Fruit fly (Drosophila melanogaster) whole organism, embryonic: Measurements from ENCODE around the gene ssp3.

ENCODE experiments used
- ATbp ChIP-seq: fragments of 200-800 bp; sonication (Bioruptor generic); optimal IDR thresholded peaks from 2 replicates; lab custom pipeline; 2017; ENCODE audit warnings: missing biosample characterization, mild to moderate bottlenecking, missing genetic modification characterization, missing genetic modification reagents
- Aef1 ChIP-seq: fragments of 200-800 bp; sonication (Bioruptor generic); IDR thresholded peaks from 3 replicates; pipeline ENCODE4 v1.3.6; 2022; ENCODE audit warnings: missing biosample characterization, missing genetic modification characterization
- Blimp-1 ChIP-seq: fragments of 200-800 bp; sonication (Bioruptor generic); optimal IDR thresholded peaks from 3 replicates; lab custom pipeline; 2018; ENCODE audit warnings: missing biosample characterization, missing genetic modification characterization, mild to moderate bottlenecking, moderate library complexity, missing genetic modification reagents
- CG1024 ChIP-seq: fragments of 200-800 bp; sonication (Bioruptor generic); IDR thresholded peaks from 2 replicates; pipeline ENCODE4 v1.3.6; 2022; ENCODE audit warnings: missing biosample characterization, missing genetic modification characterization
- CG10959 ChIP-seq: fragments of 200-800 bp; sonication (Bioruptor generic); IDR thresholded peaks from 2 replicates; pipeline ENCODE4 v1.3.6; 2022; ENCODE audit warnings: missing biosample characterization, missing genetic modification characterization
- CG11093 ChIP-seq: fragments of 200-800 bp; sonication (Bioruptor generic); IDR thresholded peaks from 3 replicates; pipeline ENCODE4 v1.3.6; 2022; ENCODE audit warnings: missing biosample characterization, missing genetic modification characterization
- CG12104 ChIP-seq: fragments of 200-800 bp; sonication (Bioruptor generic); optimal IDR thresholded peaks from 3 replicates; lab custom pipeline; 2016; ENCODE audit warnings: missing biosample characterization, missing genetic modification characterization
- CG1233 ChIP-seq: fragments of 200-800 bp; sonication (Bioruptor generic); optimal IDR thresholded peaks from 4 replicates; lab custom pipeline; 2018; ENCODE audit warnings: missing biosample characterization, mild to moderate bottlenecking, missing genetic modification characterization
- CG15269 ChIP-seq: fragments of 200-800 bp; sonication (Bioruptor generic); optimal IDR thresholded peaks from 2 replicates; lab custom pipeline; 2018; ENCODE audit warnings: missing biosample characterization, mild to moderate bottlenecking, missing genetic modification characterization, moderate library complexity
- CG16815 ChIP-seq: fragments of 200-800 bp; sonication (Bioruptor generic); optimal IDR thresholded peaks from 3 replicates; lab custom pipeline; 2017; ENCODE audit warnings: missing biosample characterization, mild to moderate bottlenecking, missing genetic modification characterization
- CG3065 ChIP-seq: fragments of 200-800 bp; sonication (Bioruptor generic); optimal IDR thresholded peaks from 2 replicates; lab custom pipeline; 2016; ENCODE audit warnings: missing biosample characterization, missing genetic modification characterization
- CG31388 ChIP-seq: fragments of 200-800 bp; sonication (Bioruptor generic); optimal IDR thresholded peaks from 2 replicates; lab custom pipeline; 2016; ENCODE audit warnings: missing biosample characterization, missing genetic modification characterization
- CG3163 ChIP-seq: fragments of 200-800 bp; sonication (Bioruptor generic); optimal IDR thresholded peaks from 3 replicates; lab custom pipeline; 2016; ENCODE audit warnings: missing biosample characterization, missing genetic modification characterization
- CG32772 ChIP-seq: fragments of 200-800 bp; sonication (Bioruptor generic); IDR thresholded peaks from 2 replicates; pipeline ENCODE4 v1.3.6; 2022; ENCODE audit warnings: missing biosample characterization, missing genetic modification characterization
- CG3838 ChIP-seq: fragments of 200-800 bp; sonication (Bioruptor generic); optimal IDR thresholded peaks from 3 replicates; lab custom pipeline; 2016; ENCODE audit warnings: missing biosample characterization, missing genetic modification characterization
- CG5245 ChIP-seq: fragments of 200-800 bp; sonication (Bioruptor generic); optimal IDR thresholded peaks from 3 replicates; lab custom pipeline; 2016; ENCODE audit warnings: missing biosample characterization, missing genetic modification characterization
- CG7372 ChIP-seq: fragments of 200-800 bp; sonication (Bioruptor generic); IDR thresholded peaks from 2 replicates; pipeline ENCODE4 v1.3.6; 2022; ENCODE audit warnings: missing biosample characterization, missing genetic modification characterization
- CG7556 ChIP-seq: fragments of 200-800 bp; sonication (Bioruptor generic); optimal IDR thresholded peaks from 2 replicates; lab custom pipeline; 2017; ENCODE audit warnings: missing biosample characterization, mild to moderate bottlenecking, missing genetic modification characterization
- CG8765 ChIP-seq: fragments of 200-800 bp; sonication (Bioruptor generic); IDR thresholded peaks from 2 replicates; pipeline ENCODE4 v1.3.6; 2022; ENCODE audit warnings: missing biosample characterization, missing genetic modification characterization
- CG9215 ChIP-seq: fragments of 200-800 bp; sonication (Bioruptor generic); IDR thresholded peaks from 2 replicates; pipeline ENCODE4 v1.3.6; 2022; ENCODE audit warnings: missing biosample characterization, missing genetic modification characterization
- CG9727 ChIP-seq: fragments of 200-800 bp; sonication (Bioruptor generic); optimal IDR thresholded peaks from 3 replicates; lab custom pipeline; 2017; ENCODE audit warnings: missing biosample characterization, mild to moderate bottlenecking, missing genetic modification characterization
- E2f1 ChIP-seq: fragments of 200-800 bp; sonication (Bioruptor generic); IDR thresholded peaks from 2 replicates; pipeline ENCODE4 v1.3.6; 2022; ENCODE audit warnings: missing biosample characterization, missing genetic modification characterization
- Hr39 ChIP-seq: fragments of >200 bp; optimal IDR thresholded peaks from 2 replicates; lab custom pipeline; 2017
- Lim3 ChIP-seq: fragments of 200-800 bp; sonication (Bioruptor generic); IDR thresholded peaks from 2 replicates; pipeline ENCODE4 v1.3.6; 2022; ENCODE audit warnings: missing biosample characterization, missing genetic modification characterization
- Lpt ChIP-seq: fragments of >200 bp; optimal IDR thresholded peaks from 2 replicates; lab custom pipeline; 2018; ENCODE audit warnings: missing biosample characterization, missing genetic modification characterization
- Mad ChIP-seq: fragments of 200-800 bp; sonication (Bioruptor generic); optimal IDR thresholded peaks from 2 replicates; lab custom pipeline; 2016; ENCODE audit warnings: missing biosample characterization, missing genetic modification characterization
- Max ChIP-seq: fragments of 200-800 bp; sonication (Bioruptor generic); optimal IDR thresholded peaks from 2 replicates; lab custom pipeline; 2016; ENCODE audit warnings: missing biosample characterization, mild to moderate bottlenecking, missing genetic modification characterization
- Med ChIP-seq: fragments of 200-800 bp; sonication (Bioruptor generic); peaks from one replicate; lab custom pipeline; 2016; ENCODE audit warnings: missing biosample characterization, missing genetic modification characterization, mild to moderate bottlenecking, inconsistent platforms, moderate library complexity
- Oaz ChIP-seq: fragments of 200-800 bp; sonication (Bioruptor generic); IDR thresholded peaks from 2 replicates; pipeline ENCODE4 v1.3.6; 2022; ENCODE audit warnings: missing biosample characterization, missing genetic modification characterization
- Optix ChIP-seq: fragments of 200-800 bp; sonication (Bioruptor generic); IDR thresholded peaks from 3 replicates; pipeline ENCODE4 v1.3.6; 2022; ENCODE audit warnings: missing biosample characterization, missing genetic modification characterization
- Ravus ChIP-seq: fragments of 200-800 bp; sonication (Bioruptor generic); IDR thresholded peaks from 2 replicates; pipeline ENCODE4 v1.3.6; 2022; ENCODE audit warnings: missing biosample characterization, missing genetic modification characterization
- Spps ChIP-seq: fragments of 200-800 bp; sonication (Bioruptor generic); optimal IDR thresholded peaks from 2 replicates; lab custom pipeline; 2018; ENCODE audit warnings: missing biosample characterization, mild to moderate bottlenecking, missing genetic modification characterization
- Taf1 ChIP-seq: fragments of 200-800 bp; sonication (Bioruptor generic); IDR thresholded peaks from 2 replicates; pipeline ENCODE4 v1.3.6; 2022; ENCODE audit warnings: missing biosample characterization, missing genetic modification characterization
- al ChIP-seq: fragments of 200-800 bp; sonication (Bioruptor generic); IDR thresholded peaks from 2 replicates; pipeline ENCODE4 v1.3.6; 2022; ENCODE audit warnings: missing biosample characterization, missing genetic modification characterization
- aop ChIP-seq: fragments of 200-800 bp; sonication (Bioruptor generic); IDR thresholded peaks from 2 replicates; pipeline ENCODE4 v1.3.6; 2022; ENCODE audit warnings: missing biosample characterization, missing genetic modification characterization
- cg ChIP-seq: fragments of 200-800 bp; sonication (Bioruptor generic); optimal IDR thresholded peaks from 3 replicates; lab custom pipeline; 2019; ENCODE audit warnings: missing biosample characterization, mild to moderate bottlenecking, missing genetic modification characterization, moderate library complexity
- chm ChIP-seq: fragments of 200-800 bp; sonication (Bioruptor generic); IDR thresholded peaks from 2 replicates; pipeline ENCODE4 v1.3.6; 2022; ENCODE audit warnings: missing biosample characterization, missing genetic modification characterization
- ci ChIP-seq: fragments of 200-800 bp; sonication (Bioruptor generic); IDR thresholded peaks from 3 replicates; pipeline ENCODE4 v1.3.6; 2022; ENCODE audit warnings: missing biosample characterization, missing genetic modification characterization
- crp ChIP-seq, 2 experiments: fragments of 200-800 bp; sonication (Bioruptor generic); optimal IDR thresholded peaks; 2 replicates in 1 of 2; 3 replicates in 1 of 2; lab custom pipeline; 2017; ENCODE audit warnings: missing biosample characterization in 2 of 2, missing genetic modification characterization in 2 of 2, mild to moderate bottlenecking in 1 of 2, moderate library complexity in 1 of 2
- dysf ChIP-seq: fragments of 200-800 bp; sonication (Bioruptor generic); IDR thresholded peaks from 3 replicates; pipeline ENCODE4 v1.3.6; 2022; ENCODE audit warnings: missing biosample characterization, missing genetic modification characterization
- ems ChIP-seq: fragments of 200-800 bp; sonication (Bioruptor generic); optimal IDR thresholded peaks from 3 replicates; lab custom pipeline; 2016; ENCODE audit warnings: missing biosample characterization, missing genetic modification characterization
- esg ChIP-seq: fragments of 200-800 bp; sonication (Bioruptor generic); conservative IDR thresholded peaks from 2 replicates; pipeline ENCODE4 v1.3.6; 2022; ENCODE audit warnings: missing biosample characterization, missing genetic modification characterization
- fd64A ChIP-seq: fragments of 200-800 bp; sonication (Bioruptor generic); optimal IDR thresholded peaks from 3 replicates; lab custom pipeline; 2018; ENCODE audit warnings: missing biosample characterization, mild to moderate bottlenecking, missing genetic modification characterization
- fru ChIP-seq: fragments of >200 bp; optimal IDR thresholded peaks from 2 replicates; lab custom pipeline; 2017
- oc ChIP-seq: fragments of 200-800 bp; sonication (Bioruptor generic); optimal IDR thresholded peaks from 2 replicates; lab custom pipeline; 2018; ENCODE audit warnings: missing biosample characterization, mild to moderate bottlenecking, missing genetic modification characterization, moderate library complexity
- sc ChIP-seq, 3 experiments: fragments of >200 bp in 2 of 3; fragments of 200-800 bp in 1 of 3; sonication (Bioruptor generic) in 1 of 3; optimal IDR thresholded peaks; 2 replicates in 2 of 3; 3 replicates in 1 of 3; lab custom pipeline; 2017; ENCODE audit warnings: mild to moderate bottlenecking in 1 of 3, missing biosample characterization in 1 of 3, missing genetic modification characterization in 1 of 3, missing genetic modification reagents in 1 of 3
- sim ChIP-seq: fragments of 200-800 bp; sonication (Bioruptor generic); IDR thresholded peaks from 2 replicates; pipeline ENCODE4 v1.3.6; 2022; ENCODE audit warnings: missing biosample characterization, missing genetic modification characterization
- slbo ChIP-seq: fragments of 200-800 bp; sonication (Bioruptor generic); IDR thresholded peaks from 2 replicates; pipeline ENCODE4 v1.3.6; 2022; ENCODE audit warnings: missing biosample characterization, missing genetic modification characterization
- tio ChIP-seq: fragments of 200-800 bp; sonication (Bioruptor generic); optimal IDR thresholded peaks from 2 replicates; lab custom pipeline; 2017; ENCODE audit warnings: missing biosample characterization, missing genetic modification characterization, inconsistent platforms
- usp ChIP-seq: fragments of >200 bp; optimal IDR thresholded peaks from 2 replicates; lab custom pipeline; 2017; ENCODE audit warnings: missing biosample characterization, missing genetic modification characterization
- wdn ChIP-seq: fragments of 200-800 bp; sonication (Bioruptor generic); IDR thresholded peaks from 2 replicates; pipeline ENCODE4 v1.3.6; 2022; ENCODE audit warnings: missing biosample characterization, missing genetic modification characterization
- wor ChIP-seq: fragments of 200-800 bp; sonication (Bioruptor generic); IDR thresholded peaks from 2 replicates; pipeline ENCODE4 v1.3.6; 2022; ENCODE audit warnings: missing biosample characterization, missing genetic modification characterization

ssp3 gene

DNA sequence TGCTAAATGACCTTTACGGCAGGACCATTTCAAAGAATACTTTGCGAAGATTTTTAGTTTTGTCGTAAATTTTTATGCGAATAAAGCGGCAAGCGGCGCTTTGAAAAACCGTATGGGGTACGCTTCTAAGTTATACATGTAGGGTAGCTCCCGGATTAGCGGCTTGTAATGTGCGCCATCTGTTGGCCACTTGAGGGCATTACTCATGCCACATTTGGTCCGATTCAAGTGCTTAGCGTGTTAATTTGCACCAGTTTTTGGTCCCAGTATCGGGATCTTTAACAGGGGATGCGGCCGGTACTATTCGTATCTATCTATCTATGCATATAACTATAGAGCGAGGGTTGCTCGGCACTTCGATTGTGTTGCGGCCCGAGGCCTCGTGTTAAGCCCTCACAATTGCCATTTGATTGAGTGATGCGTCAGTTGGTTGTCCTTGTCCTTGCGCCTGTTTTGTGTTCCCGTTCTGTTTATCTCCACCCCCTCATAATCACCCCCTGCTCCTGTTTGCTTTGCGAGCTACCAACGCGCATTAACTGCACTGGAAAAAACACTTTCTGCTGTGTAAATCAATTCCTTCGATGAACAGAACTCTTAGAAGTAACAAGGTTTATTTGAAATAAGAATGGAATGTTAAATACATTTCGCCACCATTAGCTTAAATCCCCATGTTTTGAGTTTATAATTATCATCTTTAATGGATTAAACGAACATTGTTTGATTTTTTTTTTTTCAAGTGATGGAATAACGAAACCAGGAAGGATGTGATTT lies 13.2 kb downstream of the ssp3 start (continued):
- TF ChIP-seq CG7372: no peak
- peak; percentile 24 for TF ChIP-seq CG16815 (GFP tag; lab: Kevin White, UChicago)
- TF ChIP-seq ATbp (GFP tag; lab: Kevin White, UChicago): peak; percentile 31
- no peak for TF ChIP-seq CG32772
- no peak for TF ChIP-seq chm (GFP tag; lab: Robert Waterston, UW)
- no peak for TF ChIP-seq crp (GFP tag; optimal IDR thresholded peaks at IDR 0.05; lab: Kevin White, UChicago)
- TF ChIP-seq Mad (GFP tag; lab: Kevin White, UChicago): no peak
- no peak for TF ChIP-seq fru (lab: Kevin White, UChicago)
- TF ChIP-seq CG5245 (GFP tag; lab: Kevin White, UChicago): no peak
- TF ChIP-seq CG10959: no peak
- no peak for TF ChIP-seq al
- no peak for TF ChIP-seq ci
- TF ChIP-seq esg (GFP tag; lab: Robert Waterston, UW): no peak
- no peak for TF ChIP-seq CG1024 (GFP tag; lab: Robert Waterston, UW)
- no peak for TF ChIP-seq Hr39 (lab: Kevin White, UChicago)
- TF ChIP-seq Optix (GFP tag; lab: Robert Waterston, UW): no peak
- TF ChIP-seq CG12104 (GFP tag; lab: Kevin White, UChicago): no peak
- TF ChIP-seq fd64A (GFP tag; lab: Kevin White, UChicago): no peak
- TF ChIP-seq Oaz (GFP tag; lab: Robert Waterston, UW): no peak
- no peak for TF ChIP-seq E2f1 (GFP tag; lab: Robert Waterston, UW)
- TF ChIP-seq Med (GFP tag; lab: Kevin White, UChicago): peak; percentile 73
- TF ChIP-seq Ravus (GFP tag; lab: Robert Waterston, UW): no peak
- TF ChIP-seq oc (tag; lab: Kevin White, UChicago): peak; percentile 66
- no peak for TF ChIP-seq sc (optimal IDR thresholded peaks at IDR 0.05; lab: Kevin White, UChicago)
- TF ChIP-seq sc (GFP tag; optimal IDR thresholded peaks at IDR 0.05; lab: Kevin White, UChicago): no peak
- peak; percentile 44 for TF ChIP-seq CG9727 (GFP tag; lab: Kevin White, UChicago)
- no peak for TF ChIP-seq CG1233
- TF ChIP-seq CG31388 (GFP tag; lab: Kevin White, UChicago): no peak
- no peak for TF ChIP-seq sim (GFP tag; lab: Robert Waterston, UW)
- TF ChIP-seq CG3065: no peak
- no peak for TF ChIP-seq usp (GFP tag; lab: Kevin White, UChicago)
- TF ChIP-seq Lpt (GFP tag; lab: Kevin White, UChicago): no peak
- TF ChIP-seq cg (GFP tag; lab: Kevin White, UChicago): no peak
- TF ChIP-seq aop (GFP tag; lab: Robert Waterston, UW): no peak
- TF ChIP-seq Max: no peak
- no peak for TF ChIP-seq CG11093 (GFP tag; lab: Robert Waterston, UW)
- no peak for TF ChIP-seq CG3163 (GFP tag; lab: Kevin White, UChicago)
- no peak for TF ChIP-seq slbo
- no peak for TF ChIP-seq Aef1 (GFP tag; lab: Robert Waterston, UW)
- TF ChIP-seq tio (GFP tag; lab: Kevin White, UChicago): peak; percentile 4
- peak; percentile 58 for TF ChIP-seq Blimp-1 (GFP tag; lab: Kevin White, UChicago)
- TF ChIP-seq Spps (tag; lab: Kevin White, UChicago): peak; percentile 47
- TF ChIP-seq wor (GFP tag; lab: Robert Waterston, UW): no peak
- no peak for TF ChIP-seq CG8765 (GFP tag; lab: Robert Waterston, UW)
- TF ChIP-seq dysf (GFP tag; lab: Robert Waterston, UW): no peak
- no peak for TF ChIP-seq Lim3 (GFP tag; lab: Robert Waterston, UW)
- no peak for TF ChIP-seq ems (GFP tag; lab: Kevin White, UChicago)
- no peak for TF ChIP-seq CG7556 (GFP tag; lab: Kevin White, UChicago)
- no peak for TF ChIP-seq CG15269 (tag; lab: Kevin White, UChicago)
- no peak for TF ChIP-seq wdn (GFP tag; lab: Robert Waterston, UW)
- TF ChIP-seq CG9215: no peak
- no peak for TF ChIP-seq Taf1 (GFP tag; lab: Robert Waterston, UW)
- no peak for TF ChIP-seq CG3838 (GFP tag; lab: Kevin White, UChicago)
